Worm (Caenorhabditis elegans) whole organism, L4 larva: ENCODE results near the gene T10F2.2.

ENCODE experiments used
- nhr-28 ChIP-seq: fragments of 150-350 bp; optimal IDR thresholded peaks from 2 replicates; lab custom pipeline; 2014; ENCODE audit warnings: missing biosample characterization, missing genetic modification characterization
- nhr-6 ChIP-seq: fragments of 150-350 bp; optimal IDR thresholded peaks from 2 replicates; lab custom pipeline; 2014; ENCODE audit warnings: missing biosample characterization, missing genetic modification characterization

DNA sequence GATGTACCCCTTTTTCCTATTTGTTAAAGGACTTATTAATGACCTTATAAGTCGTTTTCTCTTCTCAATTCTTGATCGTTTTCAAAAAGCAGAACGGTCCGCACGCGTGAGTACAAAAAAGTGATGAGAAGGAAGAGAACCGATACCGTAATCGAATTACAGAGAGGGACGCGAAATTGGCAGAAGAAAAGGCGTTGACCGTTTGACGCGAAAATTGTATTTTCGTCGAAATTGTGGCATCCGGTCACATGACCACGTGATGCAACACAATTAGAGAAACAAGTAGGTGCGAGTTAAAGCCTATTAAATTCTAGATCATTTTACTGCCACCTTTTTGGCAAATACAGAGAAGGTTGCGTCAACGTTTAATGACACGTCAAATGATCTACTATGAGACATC is 20.9 kb downstream of the T10F2.2 start:
- no peak for TF ChIP-seq nhr-28 (tag; lab: Kevin White, UChicago)
- TF ChIP-seq nhr-6 (tag; lab: Kevin White, UChicago), result no peak
